Fruit fly (Drosophila melanogaster): ENCODE data around the gene Pak3.

- no peak for TF ChIP-seq psq (optimal IDR thresholded peaks at IDR 0.05)
- TF ChIP-seq Sin3A (optimal IDR thresholded peaks at IDR 0.05): no peak
- TF ChIP-seq h (optimal IDR thresholded peaks at IDR 0.05): no peak
- no peak for TF ChIP-seq ttk (optimal IDR thresholded peaks at IDR 0.05)
- no peak for TF ChIP-seq Myc (optimal IDR thresholded peaks at IDR 0.05)
- TF ChIP-seq insv (optimal IDR thresholded peaks at IDR 0.05): no peak
Measured at dm6 chr3R:16442937-16443336, 10.7 kb downstream of the Pak3 start, which contains the start of the genes Ttc1 and CG14882.

All from Kc167 (cell line).